Worm (Caenorhabditis elegans) whole organism, young adult: ENCODE data around the gene T03F7.5.

ENCODE experiments used
- F49E8.2 ChIP-seq: sonication (generic microtip); optimal IDR thresholded peaks from 3 replicates; lab custom pipeline; 2017; ENCODE audit warnings: missing genetic modification characterization, mild to moderate bottlenecking, missing compliant biosample characterization, antibody characterized with exemption, moderate library complexity; ENCODE audit not compliant: insufficient read depth
- F57A8.1 ChIP-seq: fragments of 200-800 bp; sonication (Bioruptor generic); optimal IDR thresholded peaks from 2 replicates; lab custom pipeline; 2018; ENCODE audit warnings: mild to moderate bottlenecking, missing genetic modification characterization, moderate library complexity, missing compliant biosample characterization
- mes-4 ChIP-seq: sonication (generic microtip); optimal IDR thresholded peaks from 2 replicates; lab custom pipeline; 2016; ENCODE audit warnings: missing genotype, missing genetic modification characterization, missing compliant biosample characterization
- pha-4 ChIP-seq: fragments of 150-350 bp; sonication (generic microtip); optimal IDR thresholded peaks from 2 replicates; lab custom pipeline; 2014; ENCODE audit warnings: missing biosample characterization, missing genetic modification reagents, missing genetic modification characterization
- snpc-4 ChIP-seq, 5 experiments: fragments of 150-350 bp in 1 of 5; sonication (generic microtip) in 4 of 5; optimal IDR thresholded peaks; 2 replicates each; lab custom pipeline; 2014 to 2018; ENCODE audit warnings: missing genetic modification characterization in 5 of 5, missing biosample characterization in 3 of 5, antibody characterized with exemption in 2 of 5, mild to moderate bottlenecking in 2 of 5, missing compliant biosample characterization in 2 of 5, missing genotype in 2 of 5, moderate library complexity in 2 of 5, missing genetic modification reagents in 1 of 5
- unc-62 ChIP-seq: fragments of 150-350 bp; optimal IDR thresholded peaks from 2 replicates; lab custom pipeline; 2014; ENCODE audit warnings: missing biosample characterization, missing genetic modification reagents, missing genetic modification characterization
- xnd-1 ChIP-seq: sonication (generic microtip); optimal IDR thresholded peaks from 2 replicates; lab custom pipeline; 2016; ENCODE audit warnings: missing genotype, missing genetic modification reagents, missing genetic modification characterization, missing compliant biosample characterization

- TF ChIP-seq snpc-4 (GFP tag; optimal IDR thresholded peaks at IDR 0.05; lab: Kevin White, UChicago) (no peak), snpc-4 (tag; optimal IDR thresholded peaks at IDR 0.05; lab: Kevin White, UChicago) (no peak), pha-4 (tag; lab: Kevin White, UChicago) (no peak), unc-62 (GFP tag; lab: Kevin White, UChicago) (no peak), mes-4 (tag; lab: Kevin White, UChicago) (no peak), F57A8.1 (GFP tag; lab: Kevin White, UChicago) (no peak), F49E8.2 (tag; lab: Kevin White, UChicago) (no peak), xnd-1 (tag; lab: Kevin White, UChicago) (no peak)
These were observed 10.4 kb upstream of the T03F7.5 start for ce11 chrV:11308915-11309314.
